Fruit fly (Drosophila melanogaster) S2 (cell line): Measurements from ENCODE around the gene Daao2.

Experiments used
- CG8478 ChIP-seq: fragments of >200 bp; optimal IDR thresholded peaks from 2 replicates; lab custom pipeline; 2018
- CTCF ChIP-seq, 2 experiments: fragments of >200 bp; optimal IDR thresholded peaks; 2 replicates each; lab custom pipeline; 2018

dm6 chr2L:6784235-6784634, 18.6 kb upstream of the Daao2 start:
- TF ChIP-seq CG8478 (lab: Kevin White, UChicago) = no peak
- TF ChIP-seq CTCF (optimal IDR thresholded peaks at IDR 0.05; lab: Kevin White, UChicago) = no peak
